Worm (Caenorhabditis elegans): Measurements from ENCODE around the gene clec-57.

Gene clec-57

ce11 chrV:14432259-14432658, 36.8 kb upstream of the clec-57 start, which contains the start of gene egl-1:
egl-1 (minus strand) TSS chrV:14432359.
- TF ChIP-seq pqm-1 (tag; optimal IDR thresholded peaks at IDR 0.05) = no peak
- no peak for TF ChIP-seq nhr-23 (tag; optimal IDR thresholded peaks at IDR 0.05)
- no peak for TF ChIP-seq nhr-43 (tag; optimal IDR thresholded peaks at IDR 0.05; ENCODE audit: poor library complexity, severe bottlenecking)
- TF ChIP-seq ceh-9 (tag; optimal IDR thresholded peaks at IDR 0.05) = no peak
- no peak for TF ChIP-seq snpc-4 (tag; optimal IDR thresholded peaks at IDR 0.05)
- TF ChIP-seq nhr-11 (tag; optimal IDR thresholded peaks at IDR 0.05) = no peak
- TF ChIP-seq nhr-28 (tag; optimal IDR thresholded peaks at IDR 0.05) = no peak
- no peak for TF ChIP-seq ZK546.5 (tag; optimal IDR thresholded peaks at IDR 0.05)
- no peak for TF ChIP-seq nfya-1 (tag; optimal IDR thresholded peaks at IDR 0.05; ENCODE audit: insufficient read depth)
- TF ChIP-seq hmg-11 (tag; optimal IDR thresholded peaks at IDR 0.05) = no peak
- TF ChIP-seq elt-1 (tag; optimal IDR thresholded peaks at IDR 0.05) = no peak
- TF ChIP-seq unc-62 (GFP tag; optimal IDR thresholded peaks at IDR 0.05) = no peak
- TF ChIP-seq nhr-77 (tag; optimal IDR thresholded peaks at IDR 0.05) = no peak
- no peak for TF ChIP-seq nhr-67 (tag; optimal IDR thresholded peaks at IDR 0.05)
- no peak for TF ChIP-seq jun-1 (tag; optimal IDR thresholded peaks at IDR 0.05)
- TF ChIP-seq fkh-2 (tag; optimal IDR thresholded peaks at IDR 0.05) = no peak
- no peak for TF ChIP-seq nhr-237 (tag; optimal IDR thresholded peaks at IDR 0.05)
- no peak for TF ChIP-seq ceh-82 (tag; optimal IDR thresholded peaks at IDR 0.05)
- TF ChIP-seq fkh-10 (GFP tag; optimal IDR thresholded peaks at IDR 0.05) = no peak

ce11 chrV:14433584-14433983, 35.4 kb upstream of the clec-57 start:
- TF ChIP-seq sea-2 (GFP tag; optimal IDR thresholded peaks at IDR 0.05) (no peak), elt-2 (tag; optimal IDR thresholded peaks at IDR 0.05) (no peak), R02D3.7 (tag; optimal IDR thresholded peaks at IDR 0.05) (no peak), nhr-77 (tag; optimal IDR thresholded peaks at IDR 0.05) (no peak), egl-5 (tag; optimal IDR thresholded peaks at IDR 0.05) (no peak), nhr-76 (tag; optimal IDR thresholded peaks at IDR 0.05) (no peak), lin-39 (tag; optimal IDR thresholded peaks at IDR 0.05) (no peak), pha-4 (tag; optimal IDR thresholded peaks at IDR 0.05) (no peak), egl-27 (tag; optimal IDR thresholded peaks at IDR 0.05) (no peak), jun-1 (tag; optimal IDR thresholded peaks at IDR 0.05) (no peak), ama-1 (optimal IDR thresholded peaks at IDR 0.05) (no peak), nhr-23 (tag; optimal IDR thresholded peaks at IDR 0.05) (no peak), nhr-67 (tag; optimal IDR thresholded peaks at IDR 0.05) (no peak), eor-1 (tag; optimal IDR thresholded peaks at IDR 0.05) (no peak), nhr-25 (tag; optimal IDR thresholded peaks at IDR 0.05) (no peak), ceh-16 (tag; optimal IDR thresholded peaks at IDR 0.05) (no peak), ZK546.5 (tag; optimal IDR thresholded peaks at IDR 0.05) (no peak)

ce11 chrV:14436195-14436594, 32.8 kb upstream of the clec-57 start:
- TF ChIP-seq nhr-237 (tag; optimal IDR thresholded peaks at IDR 0.05) = no peak
- TF ChIP-seq eor-1 (tag; optimal IDR thresholded peaks at IDR 0.05) = no peak
- no peak for TF ChIP-seq nhr-12 (tag; optimal IDR thresholded peaks at IDR 0.05)
- no peak for TF ChIP-seq nhr-43 (tag; optimal IDR thresholded peaks at IDR 0.05; ENCODE audit: poor library complexity, severe bottlenecking)
- no peak for TF ChIP-seq tbx-2 (tag; optimal IDR thresholded peaks at IDR 0.05)
- no peak for TF ChIP-seq elt-2 (tag; optimal IDR thresholded peaks at IDR 0.05)
- TF ChIP-seq ama-1 (optimal IDR thresholded peaks at IDR 0.05) = no peak

ce11 chrV:14437355-14437754, 31.7 kb upstream of the clec-57 start:
- TF ChIP-seq nfya-1 (tag; optimal IDR thresholded peaks at IDR 0.05; ENCODE audit: insufficient read depth) = no peak
- no peak for TF ChIP-seq fkh-10 (GFP tag; optimal IDR thresholded peaks at IDR 0.05)
- TF ChIP-seq skn-1 (tag; optimal IDR thresholded peaks at IDR 0.05) = no peak
- no peak for TF ChIP-seq elt-1 (tag; optimal IDR thresholded peaks at IDR 0.05)
- no peak for TF ChIP-seq nhr-28 (tag; optimal IDR thresholded peaks at IDR 0.05)
- TF ChIP-seq egl-5 (tag; optimal IDR thresholded peaks at IDR 0.05) = no peak
- no peak for TF ChIP-seq nhr-237 (tag; optimal IDR thresholded peaks at IDR 0.05)
- TF ChIP-seq fkh-2 (tag; optimal IDR thresholded peaks at IDR 0.05) = no peak
- TF ChIP-seq eor-1 (tag; optimal IDR thresholded peaks at IDR 0.05) = no peak
- TF ChIP-seq ztf-11 (tag; optimal IDR thresholded peaks at IDR 0.05) = no peak
- no peak for TF ChIP-seq jun-1 (tag; optimal IDR thresholded peaks at IDR 0.05)
- TF ChIP-seq nhr-77 (tag; optimal IDR thresholded peaks at IDR 0.05) = no peak
- no peak for TF ChIP-seq pha-4 (tag; optimal IDR thresholded peaks at IDR 0.05)
- TF ChIP-seq nhr-67 (tag; optimal IDR thresholded peaks at IDR 0.05) = no peak
- TF ChIP-seq hmg-11 (tag; optimal IDR thresholded peaks at IDR 0.05) = no peak
- no peak for TF ChIP-seq R02D3.7 (tag; optimal IDR thresholded peaks at IDR 0.05)
- TF ChIP-seq mdl-1 (tag; optimal IDR thresholded peaks at IDR 0.05) = no peak
- TF ChIP-seq elt-3 (tag; optimal IDR thresholded peaks at IDR 0.05) = no peak
